Worm (Caenorhabditis elegans): Measurements from ENCODE around the gene K08D8.3.

ce11 chrIV:12914532-12915019 lies 8.1 kb upstream of the K08D8.3 start, which contains the start of gene irg-6:
- no peak for TF ChIP-seq mel-28 (tag; optimal IDR thresholded peaks at IDR 0.05; ENCODE audit: borderline replicate concordance)
- TF ChIP-seq nhr-27 (tag; optimal IDR thresholded peaks at IDR 0.05) = no peak
- no peak for TF ChIP-seq attf-5 (GFP tag; optimal IDR thresholded peaks at IDR 0.05)
- TF ChIP-seq gei-17 (GFP tag; optimal IDR thresholded peaks at IDR 0.05) = no peak
- TF ChIP-seq ztf-26 (tag; optimal IDR thresholded peaks at IDR 0.05) = no peak
- TF ChIP-seq chd-7 (tag; optimal IDR thresholded peaks at IDR 0.05) = no peak

Data from whole organism, young adult.